Fruit fly (Drosophila melanogaster) whole organism, embryonic: ENCODE measurements around the gene CG10132.

Source experiments
- Ada2b ChIP-seq: fragments of 200-800 bp; sonication (Bioruptor generic); IDR thresholded peaks from 2 replicates; pipeline ENCODE4 v1.3.6; 2022; ENCODE audit warnings: missing biosample characterization, missing genetic modification characterization
- CG1024 ChIP-seq: fragments of 200-800 bp; sonication (Bioruptor generic); IDR thresholded peaks from 2 replicates; pipeline ENCODE4 v1.3.6; 2022; ENCODE audit warnings: missing biosample characterization, missing genetic modification characterization
- CG10431 ChIP-seq: fragments of 200-800 bp; sonication (Bioruptor generic); optimal IDR thresholded peaks from 3 replicates; lab custom pipeline; 2018; ENCODE audit warnings: missing biosample characterization, mild to moderate bottlenecking, missing genetic modification characterization
- CG10654 ChIP-seq: fragments of 200-800 bp; sonication (Bioruptor generic); optimal IDR thresholded peaks from 2 replicates; lab custom pipeline; 2016; ENCODE audit warnings: missing biosample characterization, missing genetic modification characterization
- CG12236 ChIP-seq: fragments of 200-800 bp; sonication (Bioruptor generic); optimal IDR thresholded peaks from 2 replicates; lab custom pipeline; 2016; ENCODE audit warnings: missing biosample characterization, missing genetic modification characterization
- CG14860 ChIP-seq: fragments of 200-800 bp; sonication (Bioruptor generic); IDR thresholded peaks from 3 replicates; pipeline ENCODE4 v1.3.6; 2022; ENCODE audit warnings: missing biosample characterization, missing genetic modification characterization; ENCODE audit not compliant: partially characterized antibody
- CG16863 ChIP-seq: fragments of 200-800 bp; sonication (Bioruptor generic); optimal IDR thresholded peaks from 3 replicates; lab custom pipeline; 2016; ENCODE audit warnings: missing biosample characterization, missing genetic modification characterization
- CG17359 ChIP-seq: fragments of 200-800 bp; sonication (Bioruptor generic); optimal IDR thresholded peaks from 3 replicates; lab custom pipeline; 2018; ENCODE audit warnings: missing biosample characterization, mild to moderate bottlenecking, missing genetic modification characterization, moderate library complexity
- CG1832 ChIP-seq: fragments of 200-800 bp; sonication (Bioruptor generic); optimal IDR thresholded peaks from 2 replicates; lab custom pipeline; 2017; ENCODE audit warnings: missing biosample characterization, mild to moderate bottlenecking, missing genetic modification characterization, inconsistent platforms
- CG18764 ChIP-seq: fragments of 200-800 bp; sonication (Bioruptor generic); optimal IDR thresholded peaks from 3 replicates; lab custom pipeline; 2016; ENCODE audit warnings: missing biosample characterization, missing genetic modification characterization
- CG2875 ChIP-seq: fragments of 200-800 bp; sonication (Bioruptor generic); optimal IDR thresholded peaks from 2 replicates; lab custom pipeline; 2017; ENCODE audit warnings: missing biosample characterization, mild to moderate bottlenecking, missing genetic modification characterization, missing genetic modification reagents
- CG34224 ChIP-seq: fragments of 200-800 bp; sonication (Bioruptor generic); IDR thresholded peaks from 3 replicates; pipeline ENCODE4 v1.3.6; 2022; ENCODE audit warnings: missing biosample characterization, missing genetic modification characterization; ENCODE audit not compliant: partially characterized antibody
- CG42726 ChIP-seq: fragments of 200-800 bp; sonication (Bioruptor generic); IDR thresholded peaks from 2 replicates; pipeline ENCODE4 v1.3.6; 2022; ENCODE audit warnings: missing biosample characterization, missing genetic modification characterization; ENCODE audit not compliant: partially characterized antibody
- CG4360 ChIP-seq: fragments of 200-800 bp; sonication (Bioruptor generic); IDR thresholded peaks from 2 replicates; pipeline ENCODE4 v1.3.6; 2022; ENCODE audit warnings: missing biosample characterization, missing genetic modification characterization
- CG7987 ChIP-seq: fragments of 200-800 bp; sonication (Bioruptor generic); optimal IDR thresholded peaks from 2 replicates; lab custom pipeline; 2018; ENCODE audit warnings: missing biosample characterization, mild to moderate bottlenecking, missing genetic modification characterization, moderate library complexity
- CG8089 ChIP-seq: fragments of 200-800 bp; sonication (Bioruptor generic); optimal IDR thresholded peaks from 3 replicates; lab custom pipeline; 2016; ENCODE audit warnings: missing biosample characterization, missing genetic modification characterization
- CoRest ChIP-seq: fragments of 200-800 bp; sonication (Bioruptor generic); optimal IDR thresholded peaks from 3 replicates; lab custom pipeline; 2018; ENCODE audit warnings: missing biosample characterization, mild to moderate bottlenecking, missing genetic modification characterization, moderate library complexity
- Dll ChIP-seq: fragments of 200-800 bp; sonication (Bioruptor generic); IDR thresholded peaks from 4 replicates; pipeline ENCODE4 v1.3.6; 2022; ENCODE audit warnings: missing biosample characterization, missing genetic modification characterization; ENCODE audit not compliant: partially characterized antibody
- Dp ChIP-seq: fragments of 200-800 bp; sonication (Bioruptor generic); optimal IDR thresholded peaks from 2 replicates; lab custom pipeline; 2018; ENCODE audit warnings: missing biosample characterization, mild to moderate bottlenecking, missing genetic modification characterization, moderate library complexity
- E2f2 ChIP-seq: fragments of 200-800 bp; sonication (Bioruptor generic); IDR thresholded peaks from 2 replicates; pipeline ENCODE4 v1.3.6; 2022; ENCODE audit warnings: missing biosample characterization, missing genetic modification characterization
- Ets65A ChIP-seq: fragments of 200-800 bp; sonication (Bioruptor generic); peaks from one replicate; lab custom pipeline; 2016; ENCODE audit warnings: missing biosample characterization, missing genetic modification characterization
- HLH4C ChIP-seq: fragments of 200-800 bp; sonication (Bioruptor generic); IDR thresholded peaks from 3 replicates; pipeline ENCODE4 v1.3.6; 2022; ENCODE audit warnings: missing biosample characterization, missing genetic modification characterization; ENCODE audit not compliant: partially characterized antibody
- HLH54F ChIP-seq: fragments of 200-800 bp; sonication (Bioruptor generic); optimal IDR thresholded peaks from 3 replicates; lab custom pipeline; 2016; ENCODE audit warnings: missing biosample characterization, missing genetic modification characterization
- Oaz ChIP-seq: fragments of 200-800 bp; sonication (Bioruptor generic); IDR thresholded peaks from 2 replicates; pipeline ENCODE4 v1.3.6; 2022; ENCODE audit warnings: missing biosample characterization, missing genetic modification characterization
- Opbp ChIP-seq: fragments of 200-800 bp; sonication (Bioruptor generic); IDR thresholded peaks from 3 replicates; pipeline ENCODE4 v1.3.6; 2022; ENCODE audit warnings: missing biosample characterization, missing genetic modification characterization; ENCODE audit not compliant: partially characterized antibody
- amos ChIP-seq: fragments of 200-800 bp; sonication (Bioruptor generic); IDR thresholded peaks from 2 replicates; pipeline ENCODE4 v1.3.6; 2022; ENCODE audit warnings: missing biosample characterization, missing genetic modification characterization; ENCODE audit not compliant: partially characterized antibody
- ato ChIP-seq: fragments of 200-800 bp; sonication (Bioruptor generic); IDR thresholded peaks from 2 replicates; pipeline ENCODE4 v1.3.6; 2022; ENCODE audit warnings: missing biosample characterization, missing genetic modification characterization; ENCODE audit not compliant: partially characterized antibody
- bbx ChIP-seq: fragments of 200-800 bp; sonication (Bioruptor generic); IDR thresholded peaks from 2 replicates; pipeline ENCODE4 v1.3.6; 2022; ENCODE audit warnings: missing biosample characterization, missing genetic modification characterization; ENCODE audit not compliant: partially characterized antibody
- crp ChIP-seq, 2 experiments: fragments of 200-800 bp; sonication (Bioruptor generic); optimal IDR thresholded peaks; 2 replicates in 1 of 2; 3 replicates in 1 of 2; lab custom pipeline; 2017; ENCODE audit warnings: missing biosample characterization in 2 of 2, missing genetic modification characterization in 2 of 2, mild to moderate bottlenecking in 1 of 2, moderate library complexity in 1 of 2
- gce ChIP-seq: fragments of 200-800 bp; sonication (Bioruptor generic); IDR thresholded peaks from 3 replicates; pipeline ENCODE4 v1.3.6; 2022; ENCODE audit warnings: missing biosample characterization, missing genetic modification characterization
- gcm2 ChIP-seq: fragments of 200-800 bp; sonication (Bioruptor generic); optimal IDR thresholded peaks from 2 replicates; lab custom pipeline; 2016; ENCODE audit warnings: missing biosample characterization, missing genetic modification characterization
- kah ChIP-seq: fragments of 200-800 bp; sonication (Bioruptor generic); optimal IDR thresholded peaks from 2 replicates; lab custom pipeline; 2018; ENCODE audit warnings: missing biosample characterization, mild to moderate bottlenecking, missing genetic modification characterization
- nerfin-2 ChIP-seq: fragments of 200-800 bp; sonication (Bioruptor generic); IDR thresholded peaks from 2 replicates; pipeline ENCODE4 v1.3.6; 2022; ENCODE audit warnings: missing biosample characterization, missing genetic modification characterization; ENCODE audit not compliant: partially characterized antibody
- p53 ChIP-seq: fragments of 200-800 bp; sonication (Bioruptor generic); optimal IDR thresholded peaks from 2 replicates; lab custom pipeline; 2016; ENCODE audit warnings: missing biosample characterization, missing genetic modification characterization
- pzg ChIP-seq: fragments of 200-800 bp; sonication (Bioruptor generic); optimal IDR thresholded peaks from 3 replicates; lab custom pipeline; 2018; ENCODE audit warnings: missing biosample characterization, mild to moderate bottlenecking, missing genetic modification characterization, moderate library complexity
- repo ChIP-seq: fragments of 200-800 bp; sonication (Bioruptor generic); optimal IDR thresholded peaks from 2 replicates; lab custom pipeline; 2016; ENCODE audit warnings: missing biosample characterization, missing genetic modification characterization
- sc ChIP-seq, 3 experiments: fragments of >200 bp in 2 of 3; fragments of 200-800 bp in 1 of 3; sonication (Bioruptor generic) in 1 of 3; optimal IDR thresholded peaks; 2 replicates in 2 of 3; 3 replicates in 1 of 3; lab custom pipeline; 2017; ENCODE audit warnings: mild to moderate bottlenecking in 1 of 3, missing biosample characterization in 1 of 3, missing genetic modification characterization in 1 of 3, missing genetic modification reagents in 1 of 3
- sens-2 ChIP-seq: fragments of 200-800 bp; sonication (Bioruptor generic); IDR thresholded peaks from 2 replicates; pipeline ENCODE4 v1.3.6; 2022; ENCODE audit warnings: missing biosample characterization, missing genetic modification characterization
- stc ChIP-seq: fragments of 200-800 bp; sonication (Bioruptor generic); IDR thresholded peaks from 2 replicates; pipeline ENCODE4 v1.3.6; 2022; ENCODE audit warnings: missing biosample characterization, missing genetic modification characterization
- tin ChIP-seq: fragments of 200-800 bp; sonication (Bioruptor generic); optimal IDR thresholded peaks from 3 replicates; lab custom pipeline; 2016; ENCODE audit warnings: missing biosample characterization, missing genetic modification characterization
- vnd ChIP-seq: fragments of 200-800 bp; sonication (Bioruptor generic); IDR thresholded peaks from 3 replicates; pipeline ENCODE4 v1.3.6; 2022; ENCODE audit warnings: missing biosample characterization, missing genetic modification characterization; ENCODE audit not compliant: partially characterized antibody
- zen ChIP-seq: fragments of 200-800 bp; sonication (Bioruptor generic); optimal IDR thresholded peaks from 3 replicates; lab custom pipeline; 2018; ENCODE audit warnings: missing biosample characterization, mild to moderate bottlenecking, missing genetic modification characterization, moderate library complexity
- zen2 ChIP-seq: fragments of 200-800 bp; sonication (Bioruptor generic); IDR thresholded peaks from 3 replicates; pipeline ENCODE4 v1.3.6; 2022; ENCODE audit warnings: missing biosample characterization, missing genetic modification characterization; ENCODE audit not compliant: partially characterized antibody

CG10132 gene

DNA sequence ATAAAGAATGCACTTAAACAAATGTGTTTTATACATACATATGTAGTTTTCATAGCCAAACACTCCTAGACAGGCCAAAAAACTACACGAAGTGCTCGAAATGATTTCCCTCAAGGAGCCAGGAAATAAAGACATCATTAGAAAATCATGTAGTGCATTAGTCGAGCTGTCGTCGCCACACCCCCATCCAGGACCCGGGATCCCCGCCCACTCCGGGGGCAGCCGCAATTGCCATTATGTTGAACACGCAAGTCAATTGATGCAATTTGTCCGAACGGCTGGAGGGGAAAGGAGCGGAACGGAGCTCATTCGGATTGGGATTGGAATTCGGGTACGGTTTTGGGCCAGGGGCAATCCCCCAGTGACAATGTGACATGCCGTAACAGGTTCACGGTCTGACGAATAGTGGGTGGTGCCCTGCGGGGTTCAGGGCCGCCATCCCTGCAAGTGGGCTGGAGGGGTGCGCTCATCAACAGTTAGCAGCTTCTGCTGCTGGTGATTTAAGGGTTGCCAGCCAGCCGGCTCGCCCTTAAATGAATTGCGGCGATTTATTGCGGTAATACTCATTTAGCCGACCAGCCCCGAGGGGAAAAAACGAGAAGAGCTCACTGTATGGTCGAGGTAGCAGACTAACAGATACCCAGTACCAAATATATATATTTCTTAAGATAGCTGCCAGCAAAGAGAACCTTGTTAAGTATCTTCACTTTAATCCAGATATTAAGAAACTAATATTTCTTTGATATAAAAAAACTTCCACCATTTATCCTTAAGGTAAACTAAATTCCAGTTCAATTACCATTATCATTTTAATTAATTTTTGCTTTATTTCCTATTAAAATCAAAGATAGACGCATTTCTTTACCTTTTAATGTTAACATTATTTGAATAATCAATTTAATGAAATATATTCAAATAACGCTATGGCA lies 38.0 kb upstream of the CG10132 start (continued):
- TF ChIP-seq Dll (GFP tag; lab: Robert Waterston, UW) (0 out of 4 replicates have a peak, but pooled peaks have one; percentile 15), CG7987 (GFP tag; lab: Kevin White, UChicago) (no peak), CG1832 (GFP tag; lab: Kevin White, UChicago) (no peak)
- TF ChIP-seq, all 482 proteins: peak for 32

DNA sequence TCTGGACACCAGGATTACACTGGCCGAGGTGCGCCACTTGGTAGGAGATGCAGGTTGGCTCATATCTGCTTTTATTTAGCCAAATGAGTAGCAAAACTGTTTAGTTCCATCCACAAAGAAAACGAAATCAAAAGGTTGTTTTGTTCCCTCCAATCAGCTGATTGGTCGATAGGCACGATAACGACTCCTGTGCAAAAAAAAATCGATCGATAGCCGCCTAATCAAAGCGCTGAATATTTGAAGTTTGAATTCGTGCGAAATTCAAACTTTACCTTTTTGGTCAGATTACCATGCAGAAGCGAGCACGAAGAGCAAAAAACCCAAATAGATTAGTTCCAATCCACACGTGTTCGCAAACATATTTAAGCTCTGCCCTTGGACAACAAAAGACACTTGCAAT lies 34.1 kb upstream of the CG10132 start, which contains the start of the genes CG10195 and CG13084:
Gene CG10195 (minus strand): TSS at position 167 of the 400 bp plus-strand sequence.
Gene CG13084 (plus strand): TSS at position 392 of the 400 bp plus-strand sequence.
- TF ChIP-seq CG34224 (GFP tag; lab: Robert Waterston, UW) (peak; percentile 64), CG2875 (GFP tag; lab: Kevin White, UChicago) (no peak), tin (GFP tag; lab: Kevin White, UChicago) (no peak), crp (GFP tag; optimal IDR thresholded peaks at IDR 0.05; lab: Kevin White, UChicago) (peak in 1 of 2 experiments; percentile 81), Ada2b (no peak), sc (optimal IDR thresholded peaks at IDR 0.05; lab: Kevin White, UChicago) (no peak), sc (GFP tag; optimal IDR thresholded peaks at IDR 0.05; lab: Kevin White, UChicago) (no peak), CoRest (tag; lab: Kevin White, UChicago) (no peak), Dp (GFP tag; lab: Kevin White, UChicago) (peak; percentile 80), CG4360 (GFP tag; lab: Robert Waterston, UW) (no peak), zen2 (peak; percentile 42; the same call in 1 of the 3 replicates), p53 (GFP tag; lab: Kevin White, UChicago) (no peak), Opbp (GFP tag; lab: Robert Waterston, UW) (peak; percentile 32; the same call in 1 of the 3 replicates), kah (GFP tag; lab: Kevin White, UChicago) (peak; percentile 3), CG12236 (GFP tag; lab: Kevin White, UChicago) (no peak), amos (GFP tag; lab: Robert Waterston, UW) (peak; percentile 28; the same call in 1 of the 2 replicates), CG42726 (GFP tag; lab: Robert Waterston, UW) (no peak), CG16863 (GFP tag; lab: Kevin White, UChicago) (no peak), CG8089 (no peak), gce (GFP tag; lab: Robert Waterston, UW) (no peak), bbx (GFP tag; lab: Robert Waterston, UW) (peak; percentile 62; the same call in 1 of the 2 replicates), sens-2 (no peak), CG14860 (GFP tag; lab: Robert Waterston, UW) (peak; percentile 52; the same call in 2 of the 3 replicates), Ets65A (GFP tag; lab: Kevin White, UChicago) (no peak), nerfin-2 (GFP tag; lab: Robert Waterston, UW) (0 out of 2 replicates have a peak, but pooled peaks have one; percentile 35), E2f2 (peak; percentile 91), Oaz (GFP tag; lab: Robert Waterston, UW) (no peak), CG17359 (tag; lab: Kevin White, UChicago) (no peak), stc (GFP tag; lab: Robert Waterston, UW) (no peak), CG18764 (GFP tag; lab: Kevin White, UChicago) (no peak), repo (GFP tag; lab: Kevin White, UChicago) (no peak), zen (tag; lab: Kevin White, UChicago) (no peak), gcm2 (no peak), Dll (GFP tag; lab: Robert Waterston, UW) (peak; percentile 63; the same call in 3 of the 4 replicates), CG1024 (no peak), vnd (GFP tag; lab: Robert Waterston, UW) (0 out of 3 replicates have a peak, but pooled peaks have one; percentile 20), CG10654 (GFP tag; lab: Kevin White, UChicago) (no peak), pzg (GFP tag; lab: Kevin White, UChicago) (peak; percentile 15), HLH4C (GFP tag; lab: Robert Waterston, UW) (peak; percentile 15; the same call in 1 of the 3 replicates), CG10431 (GFP tag; lab: Kevin White, UChicago) (no peak), ato (GFP tag; lab: Robert Waterston, UW) (0 out of 2 replicates have a peak, but pooled peaks have one; percentile 34), HLH54F (GFP tag; lab: Kevin White, UChicago) (no peak)
